Worm (Caenorhabditis elegans) whole organism, late embryonic: ENCODE data around the gene nas-31.

ENCODE experiments used
- C38D4.7 ChIP-seq: fragments of 200-800 bp; sonication (Bioruptor generic); optimal IDR thresholded peaks from 2 replicates; lab custom pipeline; 2018; ENCODE audit warnings: mild to moderate bottlenecking, missing genetic modification characterization, moderate library complexity, missing compliant biosample characterization
- F13H6.1 ChIP-seq: sonication (generic microtip); optimal IDR thresholded peaks from 2 replicates; lab custom pipeline; 2016; ENCODE audit warnings: missing genetic modification characterization, missing compliant biosample characterization
- T23F11.4 ChIP-seq: fragments of 200-800 bp; sonication (Bioruptor generic); optimal IDR thresholded peaks from 2 replicates; lab custom pipeline; 2018; ENCODE audit warnings: mild to moderate bottlenecking, missing genetic modification characterization, missing compliant biosample characterization
- ahr-1 ChIP-seq: sonication (generic microtip); optimal IDR thresholded peaks from 2 replicates; lab custom pipeline; 2016; ENCODE audit warnings: missing genetic modification characterization, missing compliant biosample characterization
- ama-1 ChIP-seq: fragments of 150-350 bp; optimal IDR thresholded peaks from 2 replicates; lab custom pipeline; 2014
- ceh-18 ChIP-seq: sonication (generic microtip); optimal IDR thresholded peaks from 2 replicates; lab custom pipeline; 2016; ENCODE audit warnings: missing genetic modification characterization, missing compliant biosample characterization
- ceh-24 ChIP-seq: sonication (generic microtip); optimal IDR thresholded peaks from 2 replicates; lab custom pipeline; 2016; ENCODE audit warnings: mild to moderate bottlenecking, missing genetic modification characterization, missing compliant biosample characterization
- ceh-31 ChIP-seq: sonication (generic microtip); optimal IDR thresholded peaks from 2 replicates; lab custom pipeline; 2016; ENCODE audit warnings: missing genetic modification characterization, missing compliant biosample characterization
- elt-2 ChIP-seq: sonication (generic microtip); optimal IDR thresholded peaks from 2 replicates; lab custom pipeline; 2016; ENCODE audit warnings: missing genetic modification reagents, missing genetic modification characterization, missing compliant biosample characterization
- ets-4 ChIP-seq: sonication (generic microtip); optimal IDR thresholded peaks from 2 replicates; lab custom pipeline; 2016; ENCODE audit warnings: missing genetic modification characterization, missing compliant biosample characterization
- eyg-1 ChIP-seq: sonication (generic microtip); optimal IDR thresholded peaks from 2 replicates; lab custom pipeline; 2016; ENCODE audit warnings: missing genotype, missing genetic modification characterization, missing compliant biosample characterization
- fax-1 ChIP-seq: sonication (generic microtip); optimal IDR thresholded peaks from 2 replicates; lab custom pipeline; 2016; ENCODE audit warnings: missing genotype, missing genetic modification characterization, missing compliant biosample characterization
- hlh-13 ChIP-seq: fragments of 200-800 bp; sonication (Bioruptor generic); optimal IDR thresholded peaks from 2 replicates; lab custom pipeline; 2018; ENCODE audit warnings: mild to moderate bottlenecking, missing genetic modification characterization, missing compliant biosample characterization
- hlh-15 ChIP-seq: sonication (generic microtip); optimal IDR thresholded peaks from 2 replicates; lab custom pipeline; 2016; ENCODE audit warnings: missing genetic modification characterization, missing compliant biosample characterization
- lim-6 ChIP-seq: sonication (generic microtip); optimal IDR thresholded peaks from 2 replicates; lab custom pipeline; 2016; ENCODE audit warnings: missing genetic modification characterization, missing compliant biosample characterization
- lin-11 ChIP-seq: fragments of 200-800 bp; sonication (Bioruptor generic); optimal IDR thresholded peaks from 2 replicates; lab custom pipeline; 2018; ENCODE audit warnings: mild to moderate bottlenecking, missing genetic modification characterization, missing compliant biosample characterization
- mec-3 ChIP-seq: sonication (generic microtip); optimal IDR thresholded peaks from 2 replicates; lab custom pipeline; 2016; ENCODE audit warnings: borderline replicate concordance, missing genetic modification characterization, missing compliant biosample characterization
- nfya-1 ChIP-seq: sonication (generic microtip); optimal IDR thresholded peaks from 2 replicates; lab custom pipeline; 2017; ENCODE audit warnings: missing genetic modification characterization, mild to moderate bottlenecking, missing compliant biosample characterization, antibody characterized with exemption, moderate library complexity
- nhr-11 ChIP-seq: fragments of 150-350 bp; optimal IDR thresholded peaks from 2 replicates; lab custom pipeline; 2014; ENCODE audit warnings: missing biosample characterization, missing genetic modification characterization
- npax-4 ChIP-seq: sonication (generic microtip); optimal IDR thresholded peaks from 2 replicates; lab custom pipeline; 2016; ENCODE audit warnings: missing genetic modification characterization, missing compliant biosample characterization
- pax-1 ChIP-seq: fragments of 150-350 bp; optimal IDR thresholded peaks from 2 replicates; lab custom pipeline; 2014; ENCODE audit warnings: missing biosample characterization, missing genetic modification characterization
- pha-2 ChIP-seq: sonication (generic microtip); optimal IDR thresholded peaks from 2 replicates; lab custom pipeline; 2017; ENCODE audit warnings: mild to moderate bottlenecking, missing genetic modification characterization, missing compliant biosample characterization
- ref-2 ChIP-seq: sonication (generic microtip); optimal IDR thresholded peaks from 2 replicates; lab custom pipeline; 2016; ENCODE audit warnings: missing genetic modification characterization, missing compliant biosample characterization
- sdc-2 ChIP-seq: sonication (generic microtip); optimal IDR thresholded peaks from 2 replicates; lab custom pipeline; 2016; ENCODE audit warnings: missing genotype, missing genetic modification characterization, missing compliant biosample characterization
- sox-2 ChIP-seq: fragments of 200-800 bp; sonication (Bioruptor generic); IDR thresholded peaks from 2 replicates; pipeline ENCODE4 v1.3.6; 2022; ENCODE audit warnings: missing genetic modification reagents, missing genetic modification characterization, missing compliant biosample characterization
- tbx-2 ChIP-seq: sonication (generic microtip); optimal IDR thresholded peaks from 2 replicates; lab custom pipeline; 2016; ENCODE audit warnings: missing genetic modification characterization, missing compliant biosample characterization
- unc-3 ChIP-seq, 2 experiments: fragments of 200-800 bp in 1 of 2; sonication (Bioruptor generic) in 1 of 2; sonication (generic microtip) in 1 of 2; conservative IDR thresholded peaks in 1 of 2; optimal IDR thresholded peaks in 1 of 2; 2 replicates each; pipeline versions ENCODE4 v1.3.6 to Lab custom; 2016 to 2022; ENCODE audit warnings: missing compliant biosample characterization in 2 of 2, missing genetic modification characterization in 2 of 2, missing genetic modification reagents in 1 of 2
- unc-42 ChIP-seq: sonication (generic microtip); optimal IDR thresholded peaks from 2 replicates; lab custom pipeline; 2016; ENCODE audit warnings: missing genotype, missing genetic modification characterization, missing compliant biosample characterization
- unc-55 ChIP-seq: sonication (generic microtip); optimal IDR thresholded peaks from 2 replicates; lab custom pipeline; 2017; ENCODE audit warnings: missing biosample characterization, missing genetic modification reagents, missing genetic modification characterization
- zip-5 ChIP-seq: sonication (generic microtip); optimal IDR thresholded peaks from 2 replicates; lab custom pipeline; 2016; ENCODE audit warnings: missing genetic modification characterization, missing compliant biosample characterization
- ztf-16 ChIP-seq: sonication (generic microtip); optimal IDR thresholded peaks from 2 replicates; lab custom pipeline; 2017; ENCODE audit warnings: missing genetic modification characterization, missing compliant biosample characterization

The nas-31 gene

ce11 chrV:10886405-10886887 is 35.2 kb downstream of the nas-31 start, which contains the start of gene F32D8.3:
Gene F32D8.3 (plus strand): TSS chrV:10886837.
- TF ChIP-seq pha-2 (tag; lab: Kevin White, UChicago) = no peak

ce11 chrV:10883478-10883877 is 38.2 kb downstream of the nas-31 start, which contains the start of gene F32D8.2:
Gene F32D8.2 (plus strand): TSS chrV:10883778.
- TF ChIP-seq lim-6 (tag; lab: Kevin White, UChicago) (no peak), eyg-1 (tag; lab: Kevin White, UChicago) (no peak), hlh-13 (GFP tag; lab: Kevin White, UChicago) (no peak), F13H6.1 (no peak), zip-5 (tag; lab: Kevin White, UChicago) (no peak), unc-3 (GFP tag; conservative IDR thresholded peaks at IDR 0.05; lab: Robert Waterston, UW) (no peak), unc-3 (tag; optimal IDR thresholded peaks at IDR 0.05; lab: Kevin White, UChicago) (no peak), hlh-15 (no peak), ref-2 (tag; lab: Kevin White, UChicago) (no peak), ceh-24 (tag; lab: Kevin White, UChicago) (no peak), ets-4 (no peak), nfya-1 (no peak), sox-2 (no peak), fax-1 (tag; lab: Kevin White, UChicago) (no peak), C38D4.7 (GFP tag; lab: Kevin White, UChicago) (no peak), unc-55 (GFP tag; lab: Kevin White, UChicago) (no peak), ahr-1 (tag; lab: Kevin White, UChicago) (no peak), ama-1 (no peak), T23F11.4 (GFP tag; lab: Kevin White, UChicago) (no peak), ztf-16 (tag; lab: Kevin White, UChicago) (no peak)

- TF ChIP-seq ceh-31 (tag; lab: Kevin White, UChicago) (peak; percentile 26), npax-4 (tag; lab: Kevin White, UChicago) (no peak), unc-42 (tag; lab: Kevin White, UChicago) (peak; percentile 85)
Observed at ce11 chrV:10880138-10880882, 41.3 kb downstream of the nas-31 start, which contains the start of gene F32D8.1. Gene F32D8.1 (plus strand): TSS chrV:10880832.

ce11 chrV:10877808-10878600 is 43.6 kb downstream of the nas-31 start:
- TF ChIP-seq elt-2 (tag; lab: Kevin White, UChicago) = peak; percentile 76
- TF ChIP-seq pax-1 = no peak

- TF ChIP-seq unc-42 (tag; lab: Kevin White, UChicago) (no peak), nhr-11 (tag; lab: Kevin White, UChicago) (no peak)
Observed at ce11 chrV:10876512-10876911, 45.1 kb downstream of the nas-31 start.

ce11 chrV:10874938-10875599 is 46.6 kb downstream of the nas-31 start:
- no peak for TF ChIP-seq ceh-18 (tag; lab: Kevin White, UChicago)
- no peak for TF ChIP-seq tbx-2 (tag; lab: Kevin White, UChicago)
- TF ChIP-seq zip-5 (tag; lab: Kevin White, UChicago) = no peak
- TF ChIP-seq npax-4 (tag; lab: Kevin White, UChicago) = no peak
- no peak for TF ChIP-seq lin-11 (tag; lab: Kevin White, UChicago)
- no peak for TF ChIP-seq sdc-2 (tag; lab: Kevin White, UChicago)
- TF ChIP-seq unc-42 (tag; lab: Kevin White, UChicago) = peak; percentile 90
- TF ChIP-seq mec-3 (tag; lab: Kevin White, UChicago) = no peak
- TF ChIP-seq, all 69 proteins: peak for 1
